Fruit fly (Drosophila melanogaster) whole organism, embryonic: Measurements from ENCODE around the gene Cpr11A.

ENCODE experiments used
- Abd-B ChIP-seq: fragments of 200-800 bp; sonication (Bioruptor generic); optimal IDR thresholded peaks from 2 replicates; lab custom pipeline; 2018; ENCODE audit warnings: missing biosample characterization, mild to moderate bottlenecking, missing genetic modification characterization, moderate library complexity
- Antp ChIP-seq: fragments of 200-800 bp; sonication (Bioruptor generic); optimal IDR thresholded peaks from 3 replicates; lab custom pipeline; 2016; ENCODE audit warnings: missing biosample characterization, missing genetic modification characterization
- B-H2 ChIP-seq: fragments of 200-800 bp; sonication (Bioruptor generic); optimal IDR thresholded peaks from 2 replicates; lab custom pipeline; 2018; ENCODE audit warnings: missing biosample characterization, mild to moderate bottlenecking, missing genetic modification characterization
- CG10267 ChIP-seq: fragments of 200-800 bp; sonication (Bioruptor generic); optimal IDR thresholded peaks from 2 replicates; lab custom pipeline; 2018; ENCODE audit warnings: missing biosample characterization, mild to moderate bottlenecking, missing genetic modification characterization, moderate library complexity
- CG10565 ChIP-seq: fragments of 200-800 bp; sonication (Bioruptor generic); optimal IDR thresholded peaks from 3 replicates; lab custom pipeline; 2016; ENCODE audit warnings: missing biosample characterization, mild to moderate bottlenecking, missing genetic modification characterization
- CG11398 ChIP-seq: fragments of 200-800 bp; sonication (Bioruptor generic); optimal IDR thresholded peaks from 2 replicates; lab custom pipeline; 2016; ENCODE audit warnings: missing biosample characterization, missing genetic modification characterization
- CG12219 ChIP-seq: fragments of 200-800 bp; sonication (Bioruptor generic); optimal IDR thresholded peaks from 3 replicates; lab custom pipeline; 2018; ENCODE audit warnings: missing biosample characterization, mild to moderate bottlenecking, missing genetic modification characterization
- CG14710 ChIP-seq: fragments of 200-800 bp; sonication (Bioruptor generic); optimal IDR thresholded peaks from 3 replicates; lab custom pipeline; 2019; ENCODE audit warnings: missing biosample characterization, mild to moderate bottlenecking, missing genetic modification characterization, moderate library complexity
- CG15269 ChIP-seq: fragments of 200-800 bp; sonication (Bioruptor generic); optimal IDR thresholded peaks from 2 replicates; lab custom pipeline; 2018; ENCODE audit warnings: missing biosample characterization, mild to moderate bottlenecking, missing genetic modification characterization, moderate library complexity
- CG1529 ChIP-seq: fragments of 200-800 bp; sonication (Bioruptor generic); optimal IDR thresholded peaks from 3 replicates; lab custom pipeline; 2018; ENCODE audit warnings: missing biosample characterization, missing genetic modification characterization
- CG17328 ChIP-seq: fragments of 200-800 bp; sonication (Bioruptor generic); IDR thresholded peaks from 2 replicates; pipeline ENCODE4 v1.3.6; 2022; ENCODE audit warnings: missing biosample characterization, missing genetic modification characterization
- CG17361 ChIP-seq: fragments of 200-800 bp; sonication (Bioruptor generic); IDR thresholded peaks from 3 replicates; pipeline ENCODE4 v1.3.6; 2022; ENCODE audit warnings: missing biosample characterization, missing genetic modification characterization
- CG18619 ChIP-seq: fragments of 200-800 bp; sonication (Bioruptor generic); optimal IDR thresholded peaks from 3 replicates; lab custom pipeline; 2017; ENCODE audit warnings: missing biosample characterization, mild to moderate bottlenecking, missing genetic modification characterization
- CG31441 ChIP-seq: fragments of 200-800 bp; sonication (Bioruptor generic); IDR thresholded peaks from 2 replicates; pipeline ENCODE4 v1.3.6; 2022; ENCODE audit warnings: missing biosample characterization, missing genetic modification characterization
- CG5180 ChIP-seq: fragments of 200-800 bp; sonication (Bioruptor generic); optimal IDR thresholded peaks from 3 replicates; lab custom pipeline; 2017; ENCODE audit warnings: missing biosample characterization, missing genetic modification characterization, mild to moderate bottlenecking, moderate library complexity, missing genetic modification reagents
- CG6765 ChIP-seq: fragments of 200-800 bp; sonication (Bioruptor generic); optimal IDR thresholded peaks from 3 replicates; lab custom pipeline; 2017; ENCODE audit warnings: missing biosample characterization, mild to moderate bottlenecking, missing genetic modification characterization
- CG7786 ChIP-seq: fragments of 200-800 bp; sonication (Bioruptor generic); optimal IDR thresholded peaks from 2 replicates; lab custom pipeline; 2016; ENCODE audit warnings: missing biosample characterization, missing genetic modification characterization
- CG9727 ChIP-seq: fragments of 200-800 bp; sonication (Bioruptor generic); optimal IDR thresholded peaks from 3 replicates; lab custom pipeline; 2017; ENCODE audit warnings: missing biosample characterization, mild to moderate bottlenecking, missing genetic modification characterization
- D19B ChIP-seq: fragments of 200-800 bp; sonication (Bioruptor generic); optimal IDR thresholded peaks from 2 replicates; lab custom pipeline; 2017; ENCODE audit warnings: missing biosample characterization, mild to moderate bottlenecking, missing genetic modification characterization
- Dbx ChIP-seq: fragments of 200-800 bp; sonication (Bioruptor generic); IDR thresholded peaks from 3 replicates; pipeline ENCODE4 v1.3.6; 2022; ENCODE audit warnings: missing biosample characterization, missing genetic modification characterization
- Dek ChIP-seq: fragments of 200-800 bp; sonication (Bioruptor generic); optimal IDR thresholded peaks from 3 replicates; lab custom pipeline; 2019; ENCODE audit warnings: missing biosample characterization, mild to moderate bottlenecking, missing genetic modification characterization, moderate library complexity
- Drgx ChIP-seq: fragments of 200-800 bp; sonication (Bioruptor generic); IDR thresholded peaks from 2 replicates; pipeline ENCODE4 v1.3.6; 2022; ENCODE audit warnings: missing biosample characterization, missing genetic modification characterization
- Eip74EF ChIP-seq, 2 experiments: fragments of 200-800 bp in 1 of 2; fragments of >200 bp in 1 of 2; sonication (Bioruptor generic) in 1 of 2; optimal IDR thresholded peaks; 2 replicates each; lab custom pipeline; 2017 to 2019; ENCODE audit warnings: missing biosample characterization in 2 of 2, missing genetic modification characterization in 2 of 2, mild to moderate bottlenecking in 1 of 2, moderate library complexity in 1 of 2
- Elba2 ChIP-seq: fragments of 200-800 bp; sonication (Bioruptor generic); optimal IDR thresholded peaks from 3 replicates; lab custom pipeline; 2016; ENCODE audit warnings: missing biosample characterization, missing genetic modification characterization
- GATAe ChIP-seq: fragments of 200-800 bp; sonication (Bioruptor generic); conservative IDR thresholded peaks from 2 replicates; pipeline ENCODE4 v1.3.6; 2022; ENCODE audit warnings: missing biosample characterization, missing genetic modification characterization
- H15 ChIP-seq: fragments of 200-800 bp; sonication (Bioruptor generic); IDR thresholded peaks from 3 replicates; pipeline ENCODE4 v1.3.6; 2022; ENCODE audit warnings: missing biosample characterization, missing genetic modification characterization
- Hey ChIP-seq: fragments of 200-800 bp; sonication (Bioruptor generic); optimal IDR thresholded peaks from 3 replicates; lab custom pipeline; 2018; ENCODE audit warnings: missing biosample characterization, mild to moderate bottlenecking, missing genetic modification characterization
- Hr39 ChIP-seq: fragments of >200 bp; optimal IDR thresholded peaks from 2 replicates; lab custom pipeline; 2017
- Kr ChIP-seq: fragments of 200-800 bp; sonication (Bioruptor generic); optimal IDR thresholded peaks from 2 replicates; lab custom pipeline; 2017; ENCODE audit warnings: missing biosample characterization, mild to moderate bottlenecking, missing genetic modification characterization
- Lim3 ChIP-seq: fragments of 200-800 bp; sonication (Bioruptor generic); IDR thresholded peaks from 2 replicates; pipeline ENCODE4 v1.3.6; 2022; ENCODE audit warnings: missing biosample characterization, missing genetic modification characterization
- MTF-1 ChIP-seq: fragments of 200-800 bp; sonication (Bioruptor generic); optimal IDR thresholded peaks from 2 replicates; lab custom pipeline; 2018; ENCODE audit warnings: missing biosample characterization, mild to moderate bottlenecking, missing genetic modification characterization, borderline replicate concordance
- Max ChIP-seq: fragments of 200-800 bp; sonication (Bioruptor generic); optimal IDR thresholded peaks from 2 replicates; lab custom pipeline; 2016; ENCODE audit warnings: missing biosample characterization, mild to moderate bottlenecking, missing genetic modification characterization
- NC2β ChIP-seq: fragments of 200-800 bp; sonication (Bioruptor generic); optimal IDR thresholded peaks from 2 replicates; lab custom pipeline; 2016; ENCODE audit warnings: missing biosample characterization, missing genetic modification characterization
- NfI ChIP-seq: fragments of 200-800 bp; sonication (Bioruptor generic); optimal IDR thresholded peaks from 3 replicates; lab custom pipeline; 2018; ENCODE audit warnings: missing biosample characterization, mild to moderate bottlenecking, missing genetic modification characterization, moderate library complexity
- Sox102F ChIP-seq: fragments of 200-800 bp; sonication (Bioruptor generic); optimal IDR thresholded peaks from 2 replicates; lab custom pipeline; 2018; ENCODE audit warnings: missing biosample characterization, mild to moderate bottlenecking, missing genetic modification characterization, moderate library complexity
- Trl ChIP-seq, 3 experiments: fragments of >200 bp in 2 of 3; fragments of 200-800 bp in 1 of 3; sonication (Bioruptor generic) in 1 of 3; optimal IDR thresholded peaks; 2 replicates in 1 of 3; 3 replicates in 2 of 3; lab custom pipeline; 2016 to 2017; ENCODE audit warnings: missing biosample characterization in 1 of 3, missing genetic modification characterization in 1 of 3
- YL-1 ChIP-seq: fragments of 200-800 bp; sonication (Bioruptor generic); optimal IDR thresholded peaks from 3 replicates; lab custom pipeline; 2017; ENCODE audit warnings: missing biosample characterization, mild to moderate bottlenecking, missing genetic modification characterization
- bsh ChIP-seq, 2 experiments: fragments of 200-800 bp; sonication (Bioruptor generic); optimal IDR thresholded peaks; 2 replicates each; lab custom pipeline; 2017 to 2018; ENCODE audit warnings: mild to moderate bottlenecking in 2 of 2, missing biosample characterization in 2 of 2, missing genetic modification characterization in 2 of 2, moderate library complexity in 1 of 2
- cas ChIP-seq: fragments of 200-800 bp; sonication (Bioruptor generic); IDR thresholded peaks from 2 replicates; pipeline ENCODE4 v1.3.6; 2022; ENCODE audit warnings: missing biosample characterization, missing genetic modification characterization
- da ChIP-seq: fragments of 200-800 bp; sonication (Bioruptor generic); optimal IDR thresholded peaks from 2 replicates; lab custom pipeline; 2016; ENCODE audit warnings: missing biosample characterization, missing genetic modification characterization
- dimm ChIP-seq: fragments of 200-800 bp; sonication (Bioruptor generic); IDR thresholded peaks from 2 replicates; pipeline ENCODE4 v1.3.6; 2022; ENCODE audit warnings: missing biosample characterization, missing genetic modification characterization
- gcm2 ChIP-seq: fragments of 200-800 bp; sonication (Bioruptor generic); optimal IDR thresholded peaks from 2 replicates; lab custom pipeline; 2016; ENCODE audit warnings: missing biosample characterization, missing genetic modification characterization
- lilli ChIP-seq: fragments of 200-800 bp; sonication (Bioruptor generic); optimal IDR thresholded peaks from 3 replicates; lab custom pipeline; 2016; ENCODE audit warnings: missing biosample characterization, missing genetic modification characterization
- maf-S ChIP-seq: fragments of 200-800 bp; sonication (Bioruptor generic); optimal IDR thresholded peaks from 2 replicates; lab custom pipeline; 2016; ENCODE audit warnings: missing biosample characterization, missing genetic modification characterization
- mirr ChIP-seq: fragments of 200-800 bp; sonication (Bioruptor generic); optimal IDR thresholded peaks from 3 replicates; lab custom pipeline; 2018; ENCODE audit warnings: missing biosample characterization, mild to moderate bottlenecking, missing genetic modification characterization
- oc ChIP-seq: fragments of 200-800 bp; sonication (Bioruptor generic); optimal IDR thresholded peaks from 2 replicates; lab custom pipeline; 2018; ENCODE audit warnings: missing biosample characterization, mild to moderate bottlenecking, missing genetic modification characterization, moderate library complexity
- peb ChIP-seq: fragments of 200-800 bp; sonication (Bioruptor generic); IDR thresholded peaks from 2 replicates; pipeline ENCODE4 v1.3.6; 2022; ENCODE audit warnings: missing biosample characterization, missing genetic modification characterization
- sob ChIP-seq: fragments of 200-800 bp; sonication (Bioruptor generic); IDR thresholded peaks from 2 replicates; pipeline ENCODE4 v1.3.6; 2022; ENCODE audit warnings: missing biosample characterization, missing genetic modification characterization
- tap ChIP-seq: fragments of 200-800 bp; optimal IDR thresholded peaks from 3 replicates; lab custom pipeline; 2019; ENCODE audit warnings: missing biosample characterization, mild to moderate bottlenecking, missing genetic modification characterization, moderate library complexity
- trem ChIP-seq: fragments of 200-800 bp; optimal IDR thresholded peaks from 3 replicates; lab custom pipeline; 2019; ENCODE audit warnings: missing biosample characterization, mild to moderate bottlenecking, missing genetic modification characterization, moderate library complexity
- ttk ChIP-seq: fragments of 200-800 bp; sonication (Bioruptor generic); IDR thresholded peaks from 2 replicates; pipeline ENCODE4 v2.1.2; 2022; ENCODE audit warnings: missing biosample characterization, missing genetic modification characterization

Gene Cpr11A

dm6 chrX:12469778-12470177 is 17.0 kb upstream of the Cpr11A start (continued):
- TF ChIP-seq CG6765 (peak; percentile 77), Drgx (GFP tag; lab: Robert Waterston, UW) (peak; percentile 54), Hey (no peak), B-H2 (GFP tag; lab: Kevin White, UChicago) (no peak), CG18619 (GFP tag; lab: Kevin White, UChicago) (peak; percentile 70), cas (no peak), Antp (GFP tag; lab: Kevin White, UChicago) (peak; percentile 14), Elba2 (GFP tag; lab: Kevin White, UChicago) (no peak), da (GFP tag; lab: Kevin White, UChicago) (no peak), CG10565 (no peak), maf-S (GFP tag; lab: Kevin White, UChicago) (no peak), CG17361 (GFP tag; lab: Robert Waterston, UW) (peak; percentile 73), D19B (GFP tag; lab: Kevin White, UChicago) (peak; percentile 54), Kr (GFP tag; lab: Kevin White, UChicago) (no peak), Lim3 (GFP tag; lab: Robert Waterston, UW) (no peak), CG11398 (peak; percentile 19), Max (GFP tag; lab: Kevin White, UChicago) (peak; percentile 43), CG9727 (GFP tag; lab: Kevin White, UChicago) (peak; percentile 73), dimm (GFP tag; lab: Robert Waterston, UW) (no peak), NC2β (GFP tag; lab: Kevin White, UChicago) (no peak), ttk (GFP tag; lab: Robert Waterston, UW) (0 out of 2 replicates have a peak, but pooled peaks have one; percentile 22), CG10267 (tag; lab: Kevin White, UChicago) (peak; percentile 38), CG17328 (GFP tag; lab: Robert Waterston, UW) (no peak), NfI (GFP tag; lab: Kevin White, UChicago) (peak; percentile 55), CG15269 (tag; lab: Kevin White, UChicago) (peak; percentile 68), YL-1 (no peak), Sox102F (GFP tag; lab: Kevin White, UChicago) (peak; percentile 63), H15 (GFP tag; lab: Robert Waterston, UW) (no peak), bsh (GFP tag; optimal IDR thresholded peaks at IDR 0.05; lab: Kevin White, UChicago) (peak in 1 of 2 experiments; percentile 60), CG1529 (GFP tag; lab: Kevin White, UChicago) (peak; percentile 20), CG5180 (peak; percentile 3), Trl (optimal IDR thresholded peaks at IDR 0.05; lab: Kevin White, UChicago) (no peak), Trl (GFP tag; optimal IDR thresholded peaks at IDR 0.05; lab: Kevin White, UChicago) (peak; percentile 2), Dbx (GFP tag; lab: Robert Waterston, UW) (peak; percentile 73), tap (tag; lab: Kevin White, UChicago) (peak; percentile 2), CG12219 (no peak), gcm2 (GFP tag; lab: Kevin White, UChicago) (no peak), trem (no peak), oc (tag; lab: Kevin White, UChicago) (no peak), lilli (GFP tag; lab: Kevin White, UChicago) (peak; percentile 67), CG7786 (GFP tag; lab: Kevin White, UChicago) (peak; percentile 49), mirr (no peak), Dek (peak; percentile 50), Eip74EF (GFP tag; optimal IDR thresholded peaks at IDR 0.05; lab: Kevin White, UChicago) (no peak), sob (GFP tag; lab: Robert Waterston, UW) (no peak; the same call in none of the 2 replicates), peb (GFP tag; lab: Robert Waterston, UW) (0 out of 2 replicates have a peak, but pooled peaks have one; percentile 18), Hr39 (lab: Kevin White, UChicago) (no peak), Abd-B (GFP tag; lab: Kevin White, UChicago) (peak; percentile 2), GATAe (0 out of 2 replicates have a peak, but pooled peaks have one; percentile 16), MTF-1 (no peak), CG14710 (peak; percentile 16), CG31441 (GFP tag; lab: Robert Waterston, UW) (peak; percentile 64)
